Fruit fly (Drosophila melanogaster): ENCODE data around the gene CG9692.

Gene CG9692

dm6 chr3L:16710258-16711020 is 5.7 kb downstream of the CG9692 start (continued):
- TF ChIP-seq CG8632 (GFP tag; optimal IDR thresholded peaks at IDR 0.05) (peak; percentile 37), acj6 (GFP tag; optimal IDR thresholded peaks at IDR 0.05) (peak; percentile 45), Sox102F (GFP tag; optimal IDR thresholded peaks at IDR 0.05) (no peak), Eip75B (GFP tag; optimal IDR thresholded peaks at IDR 0.05) (peak; percentile 8), Sox14 (GFP tag; optimal IDR thresholded peaks at IDR 0.05) (no peak), CG10631 (GFP tag; optimal IDR thresholded peaks at IDR 0.05) (peak; percentile 71), CG1621 (tag; optimal IDR thresholded peaks at IDR 0.05) (no peak), topi (GFP tag; optimal IDR thresholded peaks at IDR 0.05) (peak; percentile 44), fkh (GFP tag; optimal IDR thresholded peaks at IDR 0.05) (peak; percentile 20), CG8119 (GFP tag; IDR thresholded peaks at IDR 0.05) (peak; percentile 85), CG32006 (GFP tag; optimal IDR thresholded peaks at IDR 0.05) (peak; percentile 75), CG6792 (GFP tag; optimal IDR thresholded peaks at IDR 0.05) (peak; percentile 57), Hr38 (GFP tag; optimal IDR thresholded peaks at IDR 0.05) (no peak), pdm3 (GFP tag; optimal IDR thresholded peaks at IDR 0.05) (peak; percentile 10), fd85E (GFP tag; optimal IDR thresholded peaks at IDR 0.05) (no peak), CG6854 (GFP tag; optimal IDR thresholded peaks at IDR 0.05) (no peak), Gug (GFP tag; IDR thresholded peaks at IDR 0.05) (peak; percentile 60; the same call in 1 of the 2 replicates), vri (GFP tag; optimal IDR thresholded peaks at IDR 0.05) (no peak), eg (GFP tag; IDR thresholded peaks at IDR 0.05) (peak; percentile 85)

- TF ChIP-seq dsx (GFP tag; optimal IDR thresholded peaks at IDR 0.05; ENCODE audit: poor library complexity, severe bottlenecking) (no peak), esn (GFP tag; optimal IDR thresholded peaks at IDR 0.05) (peak; percentile 22), fd59A (GFP tag; optimal IDR thresholded peaks at IDR 0.05) (no peak), CG31627 (GFP tag; optimal IDR thresholded peaks at IDR 0.05) (peak; percentile 28), CG3919 (GFP tag; optimal IDR thresholded peaks at IDR 0.05) (peak; percentile 59), Hr4 (GFP tag; optimal IDR thresholded peaks at IDR 0.05) (no peak), CG3032 (tag; optimal IDR thresholded peaks at IDR 0.05) (peak; percentile 8), ss (GFP tag; optimal IDR thresholded peaks at IDR 0.05) (peak in 1 of 2 experiments; percentile 41), achi (GFP tag; optimal IDR thresholded peaks at IDR 0.05) (peak; percentile 7), Ets96B (tag; optimal IDR thresholded peaks at IDR 0.05) (no peak), Blimp-1 (GFP tag; optimal IDR thresholded peaks at IDR 0.05) (no peak), CG16779 (tag; optimal IDR thresholded peaks at IDR 0.05) (peak; percentile 17), Eip93F (GFP tag; optimal IDR thresholded peaks at IDR 0.05) (no peak), salr (GFP tag; optimal IDR thresholded peaks at IDR 0.05) (no peak), CG6808 (GFP tag; optimal IDR thresholded peaks at IDR 0.05) (no peak), CG8119 (GFP tag; IDR thresholded peaks at IDR 0.05) (no peak), fd85E (GFP tag; optimal IDR thresholded peaks at IDR 0.05) (no peak), Sox15 (GFP tag; optimal IDR thresholded peaks at IDR 0.05) (no peak), svp (GFP tag) (peak; percentile 58), acj6 (GFP tag; optimal IDR thresholded peaks at IDR 0.05) (no peak), CG6854 (GFP tag; optimal IDR thresholded peaks at IDR 0.05) (peak; percentile 27), CG7368 (GFP tag; optimal IDR thresholded peaks at IDR 0.05) (no peak), Hr39 (GFP tag; optimal IDR thresholded peaks at IDR 0.05) (no peak), CG8319 (GFP tag; optimal IDR thresholded peaks at IDR 0.05) (no peak), CG9139 (GFP tag; optimal IDR thresholded peaks at IDR 0.05) (peak; percentile 20), Ets21C (GFP tag; optimal IDR thresholded peaks at IDR 0.05) (no peak), Eip78C (GFP tag) (peak; percentile 71), topi (GFP tag; optimal IDR thresholded peaks at IDR 0.05) (peak; percentile 32), Met (GFP tag; optimal IDR thresholded peaks at IDR 0.05) (peak; percentile 35), CG6163 (GFP tag; IDR thresholded peaks at IDR 0.05) (peak; percentile 57), Gug (GFP tag; IDR thresholded peaks at IDR 0.05) (no peak), CG8632 (GFP tag; optimal IDR thresholded peaks at IDR 0.05) (no peak), Sox102F (GFP tag; optimal IDR thresholded peaks at IDR 0.05) (peak; percentile 21), OdsH (GFP tag; optimal IDR thresholded peaks at IDR 0.05) (no peak), lz (GFP tag; optimal IDR thresholded peaks at IDR 0.05) (peak; percentile 16), CG34406 (GFP tag; optimal IDR thresholded peaks at IDR 0.05) (no peak)
Observed at dm6 chr3L:16711430-16712228, 6.9 kb downstream of the CG9692 start, which contains the start of the genes CG43954, Lasp and Dab. Gene CG43954, minus strand, starts transcription at chr3L:16711677. Gene Lasp, minus strand, starts transcription at chr3L:16711677. Gene Dab, plus strand, starts transcription at chr3L:16712126.

Data from whole organism, prepupa.